Worm (Caenorhabditis elegans) whole organism, L1 larva: ENCODE data around the gene ced-5.

Source experiments
- C04F5.9 ChIP-seq: sonication (generic microtip); optimal IDR thresholded peaks from 2 replicates; lab custom pipeline; 2016; ENCODE audit warnings: missing genetic modification characterization, missing compliant biosample characterization
- C16A3.4 ChIP-seq: fragments of 150-350 bp; optimal IDR thresholded peaks from 2 replicates; lab custom pipeline; 2014; ENCODE audit warnings: missing biosample characterization, missing genetic modification characterization
- C34B4.2 ChIP-seq: sonication (generic microtip); optimal IDR thresholded peaks from 2 replicates; lab custom pipeline; 2017; ENCODE audit warnings: mild to moderate bottlenecking, missing genetic modification characterization, missing compliant biosample characterization
- aha-1 ChIP-seq: fragments of 150-350 bp; optimal IDR thresholded peaks from 2 replicates; lab custom pipeline; 2014; ENCODE audit warnings: missing biosample characterization, missing genetic modification characterization
- alr-1 ChIP-seq: fragments of 200-800 bp; sonication (Bioruptor generic); optimal IDR thresholded peaks from 2 replicates; lab custom pipeline; 2018; ENCODE audit warnings: borderline replicate concordance, mild to moderate bottlenecking, missing genetic modification characterization, missing compliant biosample characterization
- aly-2 ChIP-seq: fragments of 150-350 bp; optimal IDR thresholded peaks from 2 replicates; lab custom pipeline; 2014; ENCODE audit warnings: missing biosample characterization, missing genetic modification characterization
- ama-1 ChIP-seq: fragments of 150-350 bp; optimal IDR thresholded peaks from 2 replicates; lab custom pipeline; 2014
- blmp-1 ChIP-seq: fragments of 150-350 bp; optimal IDR thresholded peaks from 2 replicates; lab custom pipeline; 2014; ENCODE audit warnings: missing biosample characterization, missing genetic modification characterization
- ceh-63 ChIP-seq: fragments of 200-800 bp; sonication (Bioruptor generic); optimal IDR thresholded peaks from 2 replicates; lab custom pipeline; 2018; ENCODE audit warnings: mild to moderate bottlenecking, missing genetic modification characterization, missing compliant biosample characterization
- ceh-88 ChIP-seq: fragments of 200-800 bp; sonication (Bioruptor generic); IDR thresholded peaks from 2 replicates; pipeline ENCODE4 v1.3.6; 2022; ENCODE audit warnings: missing genetic modification characterization, missing compliant biosample characterization
- dpl-1 ChIP-seq, 3 experiments: fragments of 150-350 bp in 2 of 3; sonication (generic microtip) in 1 of 3; optimal IDR thresholded peaks; 2 replicates each; lab custom pipeline; 2014 to 2017; ENCODE audit warnings: missing biosample characterization in 3 of 3, missing genetic modification characterization in 3 of 3, missing genetic modification reagents in 3 of 3
- efl-3 ChIP-seq: fragments of 200-800 bp; sonication (Bioruptor generic); optimal IDR thresholded peaks from 2 replicates; lab custom pipeline; 2018; ENCODE audit warnings: mild to moderate bottlenecking, missing genetic modification characterization, missing compliant biosample characterization
- egl-13 ChIP-seq: sonication (generic microtip); optimal IDR thresholded peaks from 2 replicates; lab custom pipeline; 2016; ENCODE audit warnings: missing genotype, missing genetic modification reagents, missing genetic modification characterization, missing compliant biosample characterization
- elt-2 ChIP-seq: sonication (generic microtip); optimal IDR thresholded peaks from 2 replicates; lab custom pipeline; 2016; ENCODE audit warnings: missing genetic modification characterization, mild to moderate bottlenecking, inconsistent platforms, missing compliant biosample characterization, missing genetic modification reagents
- ets-5 ChIP-seq: fragments of 200-800 bp; sonication (Bioruptor generic); IDR thresholded peaks from 2 replicates; pipeline ENCODE4 v1.3.6; 2022; ENCODE audit warnings: missing genetic modification characterization, missing compliant biosample characterization
- fkh-10 ChIP-seq: sonication (generic microtip); optimal IDR thresholded peaks from 2 replicates; lab custom pipeline; 2017; ENCODE audit warnings: missing biosample characterization, missing genetic modification reagents, missing genetic modification characterization
- fkh-4 ChIP-seq: sonication (generic microtip); optimal IDR thresholded peaks from 2 replicates; lab custom pipeline; 2016; ENCODE audit warnings: missing compliant biosample characterization, missing genetic modification characterization, borderline replicate concordance
- fkh-8 ChIP-seq: sonication (generic microtip); optimal IDR thresholded peaks from 2 replicates; lab custom pipeline; 2016; ENCODE audit warnings: mild to moderate bottlenecking, missing genetic modification characterization, missing compliant biosample characterization
- fos-1 ChIP-seq: fragments of 150-350 bp; optimal IDR thresholded peaks from 2 replicates; lab custom pipeline; 2014; ENCODE audit warnings: missing biosample characterization, missing genetic modification characterization
- grh-1 ChIP-seq: fragments of 200-800 bp; sonication (Bioruptor generic); IDR thresholded peaks from 2 replicates; pipeline ENCODE4 v1.3.6; 2022; ENCODE audit warnings: missing genetic modification reagents, missing genetic modification characterization, missing compliant biosample characterization
- hlh-17 ChIP-seq: fragments of 200-800 bp; sonication (Bioruptor generic); optimal IDR thresholded peaks from 2 replicates; lab custom pipeline; 2018; ENCODE audit warnings: missing genetic modification characterization, mild to moderate bottlenecking, missing compliant biosample characterization, moderate library complexity, borderline replicate concordance
- hlh-4 ChIP-seq: sonication (generic microtip); optimal IDR thresholded peaks from 2 replicates; lab custom pipeline; 2016; ENCODE audit warnings: mild to moderate bottlenecking, missing genetic modification characterization, missing compliant biosample characterization
- irx-1 ChIP-seq: sonication (generic microtip); optimal IDR thresholded peaks from 2 replicates; lab custom pipeline; 2016; ENCODE audit warnings: missing genetic modification characterization, missing compliant biosample characterization
- isw-1 ChIP-seq: fragments of 200-800 bp; sonication (Bioruptor generic); IDR thresholded peaks from 2 replicates; pipeline ENCODE4 v1.3.6; 2022; ENCODE audit warnings: missing genetic modification characterization, missing compliant biosample characterization
- lin-35 ChIP-seq, 2 experiments: fragments of 150-350 bp; optimal IDR thresholded peaks; 2 replicates each; lab custom pipeline; 2014; ENCODE audit warnings: missing biosample characterization in 2 of 2, missing genetic modification characterization in 2 of 2, missing genetic modification reagents in 2 of 2
- lin-39 ChIP-seq: fragments of 150-350 bp; optimal IDR thresholded peaks from 2 replicates; lab custom pipeline; 2014; ENCODE audit warnings: missing biosample characterization, missing genetic modification reagents, missing genetic modification characterization
- lir-3 ChIP-seq: sonication (generic microtip); optimal IDR thresholded peaks from 2 replicates; lab custom pipeline; 2016; ENCODE audit warnings: mild to moderate bottlenecking, missing genetic modification characterization, moderate library complexity, missing compliant biosample characterization; ENCODE audit not compliant: poor library complexity
- mdl-1 ChIP-seq, 2 experiments: fragments of 150-350 bp; optimal IDR thresholded peaks; 2 replicates each; lab custom pipeline; 2014 to 2017; ENCODE audit warnings: missing biosample characterization in 2 of 2, missing genetic modification characterization in 2 of 2, inconsistent platforms in 1 of 2
- mep-1 ChIP-seq: fragments of 150-350 bp; optimal IDR thresholded peaks from 2 replicates; lab custom pipeline; 2014; ENCODE audit warnings: missing biosample characterization, missing genetic modification characterization
- nhr-11 ChIP-seq: fragments of 150-350 bp; optimal IDR thresholded peaks from 2 replicates; lab custom pipeline; 2014; ENCODE audit warnings: missing biosample characterization, missing genetic modification characterization
- nhr-20 ChIP-seq: sonication (generic microtip); optimal IDR thresholded peaks from 2 replicates; lab custom pipeline; 2016; ENCODE audit warnings: mild to moderate bottlenecking, missing genetic modification characterization, missing compliant biosample characterization
- nhr-237 ChIP-seq: fragments of 150-350 bp; optimal IDR thresholded peaks from 2 replicates; lab custom pipeline; 2014; ENCODE audit warnings: missing biosample characterization, missing genetic modification characterization
- nhr-28 ChIP-seq: fragments of 150-350 bp; optimal IDR thresholded peaks from 2 replicates; lab custom pipeline; 2014; ENCODE audit warnings: missing biosample characterization, missing genetic modification characterization
- nhr-76 ChIP-seq: sonication (generic microtip); optimal IDR thresholded peaks from 2 replicates; lab custom pipeline; 2017; ENCODE audit warnings: missing biosample characterization, missing genetic modification characterization
- nhr-77 ChIP-seq: fragments of 150-350 bp; optimal IDR thresholded peaks from 2 replicates; lab custom pipeline; 2014; ENCODE audit warnings: missing biosample characterization, missing genetic modification characterization
- nhr-85 ChIP-seq: sonication (generic microtip); peaks from one replicate; lab custom pipeline; 2016; ENCODE audit warnings: missing genetic modification characterization, inconsistent platforms, missing compliant biosample characterization
- nhr-90 ChIP-seq: sonication (generic microtip); optimal IDR thresholded peaks from 2 replicates; lab custom pipeline; 2016; ENCODE audit warnings: mild to moderate bottlenecking, missing genetic modification characterization, missing compliant biosample characterization; ENCODE audit not compliant: poor library complexity
- pax-3 ChIP-seq: fragments of 200-800 bp; sonication (Bioruptor generic); optimal IDR thresholded peaks from 2 replicates; lab custom pipeline; 2018; ENCODE audit warnings: mild to moderate bottlenecking, missing genetic modification characterization, moderate library complexity, missing compliant biosample characterization
- pqm-1 ChIP-seq: sonication (generic microtip); optimal IDR thresholded peaks from 3 replicates; lab custom pipeline; 2017; ENCODE audit warnings: missing biosample characterization, missing genetic modification characterization
- rnt-1 ChIP-seq: sonication (generic microtip); optimal IDR thresholded peaks from 2 replicates; lab custom pipeline; 2016; ENCODE audit warnings: mild to moderate bottlenecking, missing genetic modification characterization, moderate library complexity, missing compliant biosample characterization
- skn-1 ChIP-seq: fragments of 150-350 bp; optimal IDR thresholded peaks from 2 replicates; lab custom pipeline; 2014; ENCODE audit warnings: missing biosample characterization, missing genetic modification characterization
- snu-23 ChIP-seq: sonication (generic microtip); optimal IDR thresholded peaks from 2 replicates; lab custom pipeline; 2016; ENCODE audit warnings: missing genetic modification characterization, missing compliant biosample characterization
- sptf-1 ChIP-seq: fragments of 150-350 bp; optimal IDR thresholded peaks from 2 replicates; lab custom pipeline; 2014; ENCODE audit warnings: missing biosample characterization, missing genetic modification characterization
- sup-37 ChIP-seq: fragments of 200-800 bp; sonication (Bioruptor generic); optimal IDR thresholded peaks from 2 replicates; lab custom pipeline; 2018; ENCODE audit warnings: mild to moderate bottlenecking, missing genetic modification characterization, missing compliant biosample characterization
- swsn-7 ChIP-seq: sonication (generic microtip); optimal IDR thresholded peaks from 2 replicates; lab custom pipeline; 2016; ENCODE audit warnings: missing genetic modification characterization, missing compliant biosample characterization
- tbx-2 ChIP-seq: sonication (generic microtip); optimal IDR thresholded peaks from 2 replicates; lab custom pipeline; 2016; ENCODE audit warnings: missing genetic modification characterization, missing compliant biosample characterization
- unc-130 ChIP-seq: fragments of 150-350 bp; optimal IDR thresholded peaks from 2 replicates; lab custom pipeline; 2017; ENCODE audit warnings: missing biosample characterization, missing genetic modification characterization, inconsistent platforms
- unc-62 ChIP-seq: fragments of 150-350 bp; optimal IDR thresholded peaks from 2 replicates; lab custom pipeline; 2014; ENCODE audit warnings: missing biosample characterization, missing genetic modification reagents, missing genetic modification characterization
- zag-1 ChIP-seq: fragments of 150-350 bp; optimal IDR thresholded peaks from 2 replicates; lab custom pipeline; 2014; ENCODE audit warnings: missing biosample characterization, missing genetic modification characterization
- ztf-11 ChIP-seq, 2 experiments: sonication (generic microtip); optimal IDR thresholded peaks; 2 replicates each; lab custom pipeline; 2016 to 2017; ENCODE audit warnings: missing genetic modification characterization in 2 of 2, missing biosample characterization in 1 of 2, missing compliant biosample characterization in 1 of 2

The ced-5 gene

ce11 chrIV:10502345-10502744, 18.4 kb downstream of the ced-5 start (continued):
- TF ChIP-seq grh-1 (GFP tag; lab: Robert Waterston, UW) (no peak), nhr-20 (tag; lab: Kevin White, UChicago) (peak; percentile 32), fos-1 (tag; lab: Kevin White, UChicago) (no peak), ceh-88 (GFP tag; lab: Robert Waterston, UW) (no peak), egl-13 (tag; lab: Kevin White, UChicago) (no peak), unc-62 (GFP tag; lab: Kevin White, UChicago) (no peak), sup-37 (GFP tag; lab: Kevin White, UChicago) (no peak), tbx-2 (tag; lab: Kevin White, UChicago) (no peak), nhr-77 (peak; percentile 68), swsn-7 (tag; lab: Kevin White, UChicago) (peak; percentile 44), elt-2 (tag; lab: Kevin White, UChicago) (peak; percentile 73), pqm-1 (tag; lab: Kevin White, UChicago) (no peak), irx-1 (tag; lab: Kevin White, UChicago) (peak; percentile 31), C16A3.4 (peak; percentile 29), sptf-1 (tag; lab: Kevin White, UChicago) (no peak)

- TF ChIP-seq ets-5 (GFP tag; lab: Robert Waterston, UW) (no peak), nhr-85 (tag; lab: Kevin White, UChicago) (no peak), mep-1 (tag; lab: Kevin White, UChicago) (peak; percentile 70), isw-1 (peak; percentile 43), rnt-1 (peak; percentile 35), hlh-4 (no peak), blmp-1 (tag; lab: Kevin White, UChicago) (no peak), fkh-4 (tag; lab: Kevin White, UChicago) (no peak), C16A3.4 (peak; percentile 16), mdl-1 (tag; optimal IDR thresholded peaks at IDR 0.05; lab: Kevin White, UChicago) (peak; percentile 9 to 56), skn-1 (tag; lab: Kevin White, UChicago) (peak; percentile 27), swsn-7 (tag; lab: Kevin White, UChicago) (peak; percentile 69), ceh-63 (GFP tag; lab: Kevin White, UChicago) (no peak), fkh-10 (GFP tag; lab: Kevin White, UChicago) (peak; percentile 95), aha-1 (tag; lab: Kevin White, UChicago) (no peak), ama-1 (lab: Kevin White, UChicago) (peak; percentile 25), egl-13 (tag; lab: Kevin White, UChicago) (peak; percentile 71), unc-130 (tag; lab: Kevin White, UChicago) (no peak), elt-2 (tag; lab: Kevin White, UChicago) (no peak), hlh-17 (GFP tag; lab: Kevin White, UChicago) (no peak), sup-37 (GFP tag; lab: Kevin White, UChicago) (no peak), fos-1 (tag; lab: Kevin White, UChicago) (peak; percentile 59), dpl-1 (GFP tag; optimal IDR thresholded peaks at IDR 0.05; lab: Kevin White, UChicago) (no peak), alr-1 (tag; lab: Kevin White, UChicago) (no peak), C04F5.9 (tag; lab: Kevin White, UChicago) (no peak), pax-3 (peak; percentile 41), efl-3 (GFP tag; lab: Kevin White, UChicago) (no peak), nhr-20 (tag; lab: Kevin White, UChicago) (peak; percentile 59), snu-23 (GFP tag; lab: Kevin White, UChicago) (peak; percentile 76), aly-2 (tag; lab: Kevin White, UChicago) (no peak), lin-39 (tag; lab: Kevin White, UChicago) (no peak), nhr-11 (tag; lab: Kevin White, UChicago) (no peak), nhr-28 (tag; lab: Kevin White, UChicago) (no peak), nhr-76 (tag; lab: Kevin White, UChicago) (no peak), C34B4.2 (tag; lab: Kevin White, UChicago) (no peak), lir-3 (peak; percentile 14), ztf-11 (tag; optimal IDR thresholded peaks at IDR 0.05; lab: Kevin White, UChicago) (peak in 1 of 2 experiments; percentile 34), sptf-1 (tag; lab: Kevin White, UChicago) (no peak), nhr-237 (tag; lab: Kevin White, UChicago) (no peak), nhr-90 (tag; lab: Kevin White, UChicago) (no peak), tbx-2 (tag; lab: Kevin White, UChicago) (peak; percentile 71), zag-1 (tag; lab: Kevin White, UChicago) (peak; percentile 55), lin-35 (GFP tag; optimal IDR thresholded peaks at IDR 0.05; lab: Kevin White, UChicago) (peak; percentile 30 to 35), fkh-8 (tag; lab: Kevin White, UChicago) (peak; percentile 91)
Observed at ce11 chrIV:10503750-10504232, 19.9 kb downstream of the ced-5 start.
